Fruit fly (Drosophila melanogaster): ENCODE data around the gene Madm.

Madm gene

DNA sequence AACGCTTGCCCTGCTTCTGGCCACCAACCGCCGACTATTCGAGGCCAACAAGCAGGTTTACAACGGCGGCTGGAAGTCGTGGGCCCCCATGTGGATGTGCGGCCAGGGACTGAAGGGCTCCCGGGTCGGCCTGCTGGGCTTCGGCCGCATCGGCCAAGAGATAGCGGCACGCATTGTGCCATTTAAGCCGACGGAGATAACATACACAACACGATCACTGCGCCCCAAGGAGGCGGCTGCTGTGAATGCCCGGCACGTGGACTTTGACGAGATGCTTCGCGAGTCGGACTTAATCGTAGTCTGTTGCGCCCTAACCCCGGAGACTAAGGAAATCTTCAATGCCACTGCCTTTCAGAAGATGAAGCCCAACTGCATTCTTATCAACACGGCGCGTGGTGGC, 5.0 kb upstream of the Madm start:
- no peak for TF ChIP-seq Mio (GFP tag; optimal IDR thresholded peaks at IDR 0.05)
- no peak for TF ChIP-seq h (GFP tag; optimal IDR thresholded peaks at IDR 0.05)
- no peak for TF ChIP-seq tai (GFP tag; optimal IDR thresholded peaks at IDR 0.05)
- TF ChIP-seq Dif (GFP tag; optimal IDR thresholded peaks at IDR 0.05; ENCODE audit: partially characterized antibody): no peak
- no peak for TF ChIP-seq jim (GFP tag; optimal IDR thresholded peaks at IDR 0.05)

DNA sequence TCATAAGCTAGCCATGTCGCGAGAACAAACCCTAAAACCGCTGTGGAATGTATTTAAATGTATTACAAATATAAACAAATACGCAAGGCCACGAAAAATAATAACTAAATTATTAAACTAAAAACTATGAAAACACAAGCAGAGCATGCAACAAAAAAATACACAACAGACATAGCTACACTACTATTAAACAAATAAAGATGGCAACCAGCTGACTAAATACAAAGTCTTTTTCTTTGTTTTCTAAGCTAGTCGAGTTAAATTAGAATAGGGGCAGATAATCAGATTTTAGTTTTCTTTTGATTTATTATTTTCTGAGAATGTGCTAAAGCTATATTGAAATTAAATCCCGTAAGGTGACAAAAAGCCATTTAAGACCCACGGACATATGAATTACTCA, 4.3 kb downstream of the Madm start:
- no peak for TF ChIP-seq Mio (GFP tag; optimal IDR thresholded peaks at IDR 0.05)
- TF ChIP-seq CG32264 (GFP tag; optimal IDR thresholded peaks at IDR 0.05): no peak
- no peak for TF ChIP-seq rgr (GFP tag; optimal IDR thresholded peaks at IDR 0.05)
- no peak for TF ChIP-seq HLH106 (tag; optimal IDR thresholded peaks at IDR 0.05)
- TF ChIP-seq woc (GFP tag; optimal IDR thresholded peaks at IDR 0.05): no peak
- TF ChIP-seq CrebA (GFP tag; optimal IDR thresholded peaks at IDR 0.05; ENCODE audit: borderline replicate concordance): no peak

DNA sequence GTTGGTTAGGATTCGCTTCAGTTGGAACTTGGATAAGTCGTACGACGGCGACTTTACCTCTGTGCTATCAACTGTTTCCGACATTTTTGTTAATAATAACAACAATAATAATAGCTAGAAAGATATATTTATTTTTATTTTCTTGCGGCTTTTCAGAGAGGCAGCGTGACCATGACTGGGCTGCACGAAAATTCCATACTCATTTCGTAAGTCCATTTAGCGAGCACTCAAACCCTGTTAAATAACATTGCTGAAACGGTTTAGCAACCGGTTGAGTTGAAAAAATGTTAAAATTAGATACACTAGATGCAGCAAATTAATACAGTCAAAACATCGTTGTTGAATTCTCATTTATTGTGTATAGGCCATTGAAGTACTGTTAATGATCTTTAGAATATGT, 12.3 kb downstream of the Madm start, which contains the start of gene Dcps:
Gene Dcps, minus strand, starts transcription at position 181 of the 400 bp plus-strand sequence.
- peak; percentile 37 for TF ChIP-seq Myc (optimal IDR thresholded peaks at IDR 0.05)
- TF ChIP-seq sage (GFP tag; optimal IDR thresholded peaks at IDR 0.05): peak; percentile 27
- no peak for TF ChIP-seq lola (GFP tag; optimal IDR thresholded peaks at IDR 0.05)
- TF ChIP-seq HLH106 (tag; optimal IDR thresholded peaks at IDR 0.05): no peak

DNA sequence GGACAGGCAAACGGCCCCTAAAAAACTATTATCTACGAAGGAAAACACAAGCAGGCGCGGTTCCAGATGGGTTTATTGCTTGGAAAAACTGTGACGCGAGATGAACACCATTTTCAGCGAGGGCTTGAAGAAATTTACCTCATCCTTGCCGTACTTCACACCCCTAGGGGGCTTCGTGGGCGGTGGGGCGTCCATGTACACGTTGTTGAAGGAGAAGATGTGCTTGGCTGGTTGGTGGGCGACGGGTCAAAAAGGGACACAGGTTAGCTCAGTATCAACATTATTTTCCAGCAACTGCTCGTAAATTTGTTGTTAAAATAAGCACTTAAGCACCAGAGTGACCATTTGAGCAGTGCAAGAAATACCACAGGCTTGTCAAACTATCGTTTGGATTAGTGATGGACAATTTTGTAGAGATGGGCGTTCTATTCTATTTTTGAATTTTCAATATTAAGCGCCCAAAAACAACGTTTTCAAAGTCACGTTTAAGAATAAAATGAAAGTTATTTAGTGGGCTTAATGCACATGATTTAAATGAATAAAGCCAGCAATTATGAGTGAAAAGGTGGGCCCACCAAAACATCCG, 16.4 kb downstream of the Madm start, which contains the start of gene Sec8:
Gene Sec8, minus strand, starts transcription at position 374 of the 586 bp plus-strand sequence.
- TF ChIP-seq Rel (GFP tag; optimal IDR thresholded peaks at IDR 0.05) (no peak), Rel (tag; optimal IDR thresholded peaks at IDR 0.05) (no peak), Abd-B (GFP tag; optimal IDR thresholded peaks at IDR 0.05) (no peak), OdsH (GFP tag; optimal IDR thresholded peaks at IDR 0.05) (peak; percentile 18), Jra (GFP tag; optimal IDR thresholded peaks at IDR 0.05) (peak; percentile 55), CG9705 (GFP tag; optimal IDR thresholded peaks at IDR 0.05) (peak; percentile 5), Mio (GFP tag; optimal IDR thresholded peaks at IDR 0.05) (no peak), Hr83 (GFP tag; optimal IDR thresholded peaks at IDR 0.05; ENCODE audit: poor library complexity, severe bottlenecking) (peak; percentile 85), dl (GFP tag; optimal IDR thresholded peaks at IDR 0.05; ENCODE audit: insufficient read depth in 1 of 2, partially characterized antibody in 2 of 2) (no peak), N (GFP tag; optimal IDR thresholded peaks at IDR 0.05) (no peak), HLH106 (tag; optimal IDR thresholded peaks at IDR 0.05) (peak; percentile 59), Sp1 (GFP tag; optimal IDR thresholded peaks at IDR 0.05) (no peak), ey (GFP tag; optimal IDR thresholded peaks at IDR 0.05) (peak; percentile 25)

DNA sequence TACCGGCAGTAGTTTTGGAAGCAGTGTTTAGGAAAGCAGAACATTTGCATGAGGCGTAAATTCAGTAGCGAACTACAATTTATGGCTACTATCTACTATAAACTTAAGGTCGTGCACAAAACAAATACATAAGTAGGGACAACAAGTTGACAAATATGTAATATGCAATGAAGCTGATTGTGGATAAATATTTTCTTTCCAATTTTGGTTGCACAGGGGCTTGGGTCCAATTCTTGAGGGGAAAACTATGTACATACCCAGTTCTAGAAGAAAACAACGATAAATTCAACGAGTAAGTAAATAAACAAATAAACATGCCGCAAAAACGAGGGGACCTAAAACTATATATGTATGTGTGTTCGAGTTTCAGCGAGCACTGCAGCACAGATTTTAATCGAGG, 18.7 kb downstream of the Madm start:
- TF ChIP-seq br (GFP tag; optimal IDR thresholded peaks at IDR 0.05) (no peak), dl (GFP tag; optimal IDR thresholded peaks at IDR 0.05; ENCODE audit: insufficient read depth in 1 of 2, partially characterized antibody in 2 of 2) (no peak), rgr (GFP tag; optimal IDR thresholded peaks at IDR 0.05) (no peak), HLH106 (tag; optimal IDR thresholded peaks at IDR 0.05) (no peak), Hr83 (GFP tag; optimal IDR thresholded peaks at IDR 0.05; ENCODE audit: poor library complexity, severe bottlenecking) (no peak), Abd-B (GFP tag; optimal IDR thresholded peaks at IDR 0.05) (no peak), sv (GFP tag; optimal IDR thresholded peaks at IDR 0.05) (no peak), Rel (GFP tag; optimal IDR thresholded peaks at IDR 0.05) (no peak), Rel (tag; optimal IDR thresholded peaks at IDR 0.05) (no peak), CG9705 (GFP tag; optimal IDR thresholded peaks at IDR 0.05) (no peak), N (GFP tag; optimal IDR thresholded peaks at IDR 0.05) (no peak), lola (GFP tag; optimal IDR thresholded peaks at IDR 0.05) (no peak), Mio (GFP tag; optimal IDR thresholded peaks at IDR 0.05) (no peak), sage (GFP tag; optimal IDR thresholded peaks at IDR 0.05) (no peak)

DNA sequence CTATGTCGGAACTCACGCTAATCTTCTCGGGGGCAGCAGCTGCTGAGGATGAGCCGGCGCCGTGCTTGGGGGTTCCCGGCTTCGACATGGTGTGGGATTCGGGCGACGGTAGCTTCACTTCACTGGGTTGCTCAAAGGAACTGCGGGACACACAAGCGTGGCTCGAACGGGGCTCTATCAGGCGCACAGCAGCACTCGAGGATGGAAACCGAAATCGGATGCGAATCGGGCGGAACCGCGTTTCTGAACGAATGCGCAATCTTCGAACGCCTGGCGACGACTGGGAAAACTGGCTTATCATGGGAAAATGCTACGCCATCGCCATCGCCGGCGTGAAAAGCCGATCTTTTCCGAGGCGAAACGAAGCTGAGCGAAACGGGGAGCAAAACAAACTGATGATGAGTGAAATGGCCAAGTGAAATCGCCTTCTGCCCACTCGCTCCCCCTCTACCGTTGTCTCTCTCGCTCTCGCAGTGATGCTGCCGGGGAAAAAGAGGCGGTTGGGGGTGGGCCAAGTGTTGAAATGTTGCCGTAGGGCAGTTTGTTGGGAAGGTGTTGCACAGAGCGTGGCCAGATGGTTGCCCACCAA, 29.4 kb downstream of the Madm start:
- TF ChIP-seq Abd-B (GFP tag; optimal IDR thresholded peaks at IDR 0.05) (no peak), ey (GFP tag; optimal IDR thresholded peaks at IDR 0.05) (no peak)

DNA sequence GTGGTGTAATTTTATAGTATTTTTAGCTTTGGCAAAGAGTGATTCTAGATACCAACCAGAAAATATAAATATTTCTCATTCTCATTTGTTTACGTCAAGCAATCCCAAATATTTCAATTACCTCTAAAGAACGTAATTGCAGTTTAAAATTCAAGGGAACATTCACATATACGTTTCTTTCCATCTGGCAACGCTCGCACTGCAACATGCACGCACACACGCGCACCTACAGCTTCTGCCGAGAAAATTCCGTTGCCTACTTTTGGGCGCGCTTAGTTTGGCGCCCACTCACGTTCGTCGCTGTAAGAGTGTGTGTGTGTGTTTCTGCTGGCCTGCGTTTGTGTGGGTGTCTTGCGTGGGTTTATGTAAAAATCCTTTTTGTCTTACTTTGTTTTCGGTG, 30.1 kb downstream of the Madm start:
- TF ChIP-seq rgr (GFP tag; optimal IDR thresholded peaks at IDR 0.05): no peak
- TF ChIP-seq fru (GFP tag; optimal IDR thresholded peaks at IDR 0.05): no peak
- TF ChIP-seq woc (GFP tag; optimal IDR thresholded peaks at IDR 0.05): no peak
- TF ChIP-seq Dif (GFP tag; optimal IDR thresholded peaks at IDR 0.05; ENCODE audit: partially characterized antibody): no peak
- no peak for TF ChIP-seq usp (GFP tag; optimal IDR thresholded peaks at IDR 0.05)
